Worm (Caenorhabditis elegans): ENCODE data around the gene srd-11.

srd-11 gene

ce11 chrV:13658577-13658976 lies 38.9 kb upstream of the srd-11 start (continued):
- TF ChIP-seq rbr-2 (tag; optimal IDR thresholded peaks at IDR 0.05) (peak; percentile 38), lin-15B (tag; optimal IDR thresholded peaks at IDR 0.05) (no peak), gei-8 (GFP tag; optimal IDR thresholded peaks at IDR 0.05) (peak; percentile 89)

- TF ChIP-seq Y105C5A.15 (GFP tag; IDR thresholded peaks at IDR 0.05) (no peak), R02D3.7 (tag; optimal IDR thresholded peaks at IDR 0.05) (no peak), nhr-102 (tag; optimal IDR thresholded peaks at IDR 0.05) (no peak), daf-12 (tag; optimal IDR thresholded peaks at IDR 0.05) (no peak), snpc-1.2 (GFP tag; IDR thresholded peaks at IDR 0.05) (no peak), ztf-7 (tag; optimal IDR thresholded peaks at IDR 0.05) (no peak), mes-2 (tag; optimal IDR thresholded peaks at IDR 0.05; ENCODE audit: poor library complexity, severe bottlenecking) (no peak), aha-1 (tag) (no peak), ceh-20 (GFP tag; IDR thresholded peaks at IDR 0.05) (peak; percentile 17; the same call in 1 of the 2 replicates), pha-4 (GFP tag; IDR thresholded peaks at IDR 0.05) (peak; percentile 23; the same call in 1 of the 2 replicates), pha-4 (tag; optimal IDR thresholded peaks at IDR 0.05) (no peak), ceh-82 (tag; optimal IDR thresholded peaks at IDR 0.05) (no peak), jun-1 (tag; optimal IDR thresholded peaks at IDR 0.05) (no peak), nhr-77 (tag; optimal IDR thresholded peaks at IDR 0.05) (no peak)
These were observed 38.2 kb upstream of the srd-11 start for ce11 chrV:13657841-13658338.

ce11 chrV:13657291-13657690 lies 37.6 kb upstream of the srd-11 start:
- TF ChIP-seq nhr-48 (tag; optimal IDR thresholded peaks at IDR 0.05) (peak; percentile 80), nhr-76 (tag; optimal IDR thresholded peaks at IDR 0.05) (peak; percentile 37), ztf-7 (tag; optimal IDR thresholded peaks at IDR 0.05) (peak; percentile 19), nhr-41 (GFP tag; IDR thresholded peaks at IDR 0.05) (0 out of 2 replicates have a peak, but pooled peaks have one; percentile 33), set-16 (GFP tag; IDR thresholded peaks at IDR 0.05) (peak; percentile 17; the same call in 1 of the 2 replicates), aly-2 (tag; optimal IDR thresholded peaks at IDR 0.05) (no peak), duxl-1 (tag; optimal IDR thresholded peaks at IDR 0.05; ENCODE audit: poor library complexity) (peak; percentile 50), aha-1 (tag) (peak; percentile 99), mxl-2 (GFP tag; conservative IDR thresholded peaks at IDR 0.05) (peak; percentile 58; the same call in 1 of the 2 replicates), saeg-2 (GFP tag; IDR thresholded peaks at IDR 0.05) (0 out of 2 replicates have a peak, but pooled peaks have one; percentile 12), jun-1 (tag; optimal IDR thresholded peaks at IDR 0.05) (peak; percentile 73), lin-29 (GFP tag; IDR thresholded peaks at IDR 0.05) (peak; percentile 69; the same call in 1 of the 2 replicates), nhr-42 (GFP tag; IDR thresholded peaks at IDR 0.05) (0 out of 2 replicates have a peak, but pooled peaks have one; percentile 36), cey-2 (tag; optimal IDR thresholded peaks at IDR 0.05; ENCODE audit: borderline replicate concordance, insufficient read depth) (peak; percentile 41), nhr-102 (tag; optimal IDR thresholded peaks at IDR 0.05) (peak; percentile 44), madf-9 (GFP tag; conservative IDR thresholded peaks at IDR 0.05) (0 out of 2 replicates have a peak, but pooled peaks have one; percentile 26), ceh-28 (tag; optimal IDR thresholded peaks at IDR 0.05) (no peak), vab-7 (GFP tag; IDR thresholded peaks at IDR 0.05) (no peak), snpc-4 (tag; optimal IDR thresholded peaks at IDR 0.05) (no peak), ama-1 (optimal IDR thresholded peaks at IDR 0.05) (no peak), zip-2 (tag; optimal IDR thresholded peaks at IDR 0.05) (peak; percentile 5), lin-13 (GFP tag; optimal IDR thresholded peaks at IDR 0.05) (peak; percentile 75), hlh-30 (tag; optimal IDR thresholded peaks at IDR 0.05; ENCODE audit: insufficient read depth) (peak; percentile 96), mes-2 (tag; optimal IDR thresholded peaks at IDR 0.05; ENCODE audit: poor library complexity, severe bottlenecking) (peak; percentile 36), nhr-25 (tag; optimal IDR thresholded peaks at IDR 0.05; ENCODE audit: borderline replicate concordance, insufficient read depth) (no peak), ceh-82 (tag; optimal IDR thresholded peaks at IDR 0.05) (no peak), T26A8.4 (GFP tag; IDR thresholded peaks at IDR 0.05) (no peak; the same call in 1 of the 2 replicates), mxl-3 (GFP tag; optimal IDR thresholded peaks at IDR 0.05) (peak; percentile 97), dve-1 (tag; optimal IDR thresholded peaks at IDR 0.05; ENCODE audit: insufficient read depth) (peak; percentile 97), dmd-6 (GFP tag; IDR thresholded peaks at IDR 0.05) (peak; percentile 96), hlh-11 (tag; optimal IDR thresholded peaks at IDR 0.05) (peak; percentile 97), fkh-10 (GFP tag; optimal IDR thresholded peaks at IDR 0.05) (no peak), nhr-111 (GFP tag; optimal IDR thresholded peaks at IDR 0.05) (no peak), lim-7 (GFP tag; IDR thresholded peaks at IDR 0.05) (no peak), ceh-20 (GFP tag; IDR thresholded peaks at IDR 0.05) (peak; percentile 88), hmg-1.1 (GFP tag; IDR thresholded peaks at IDR 0.05) (no peak)

Measured in whole organism, L4 larva.